Worm (Caenorhabditis elegans) whole organism, young adult: ENCODE results near the gene pgm-2.
A peak's percentile ranks its signal among the peaks of the same experiment; 100 is the strongest.

Source experiments
- B0035.1 ChIP-seq: sonication (generic microtip); optimal IDR thresholded peaks from 2 replicates; lab custom pipeline; 2016; ENCODE audit warnings: missing genetic modification characterization, mild to moderate bottlenecking, missing compliant biosample characterization, missing genotype, missing genetic modification reagents
- K12H6.12 ChIP-seq: fragments of 200-800 bp; sonication (Bioruptor generic); optimal IDR thresholded peaks from 2 replicates; lab custom pipeline; 2018; ENCODE audit warnings: mild to moderate bottlenecking, missing genetic modification characterization, missing compliant biosample characterization
- ZK185.1 ChIP-seq: sonication (generic microtip); optimal IDR thresholded peaks from 2 replicates; lab custom pipeline; 2016; ENCODE audit warnings: mild to moderate bottlenecking, missing genetic modification characterization, missing compliant biosample characterization; ENCODE audit not compliant: poor library complexity, severe bottlenecking
- attf-6 ChIP-seq: fragments of 200-800 bp; sonication (Bioruptor generic); IDR thresholded peaks from 2 replicates; pipeline ENCODE4 v1.3.6; 2022; ENCODE audit warnings: missing genetic modification reagents, missing genetic modification characterization, missing compliant biosample characterization
- bed-1 ChIP-seq: fragments of 200-800 bp; sonication (Bioruptor generic); IDR thresholded peaks from 2 replicates; pipeline ENCODE4 v1.3.6; 2022; ENCODE audit warnings: missing genetic modification reagents, missing genetic modification characterization, missing compliant biosample characterization
- bed-2 ChIP-seq: fragments of 200-800 bp; sonication (Bioruptor generic); IDR thresholded peaks from 2 replicates; pipeline ENCODE4 v1.3.6; 2022; ENCODE audit warnings: missing genetic modification reagents, missing genetic modification characterization, missing compliant biosample characterization
- ceh-27 ChIP-seq: fragments of 200-800 bp; sonication (Bioruptor generic); optimal IDR thresholded peaks from 2 replicates; lab custom pipeline; 2018; ENCODE audit warnings: mild to moderate bottlenecking, missing genetic modification characterization, moderate library complexity, missing compliant biosample characterization
- ceh-58 ChIP-seq: fragments of 200-800 bp; sonication (Bioruptor generic); IDR thresholded peaks from 2 replicates; pipeline ENCODE4 v1.3.6; 2022; ENCODE audit warnings: missing genetic modification characterization, missing compliant biosample characterization
- chd-7 ChIP-seq: sonication (generic microtip); optimal IDR thresholded peaks from 2 replicates; lab custom pipeline; 2016; ENCODE audit warnings: mild to moderate bottlenecking, missing genetic modification characterization, moderate library complexity, missing compliant biosample characterization
- dox-1 ChIP-seq: fragments of 200-800 bp; sonication (Bioruptor generic); IDR thresholded peaks from 2 replicates; pipeline ENCODE4 v1.3.6; 2022; ENCODE audit warnings: missing genetic modification reagents, missing genetic modification characterization, missing compliant biosample characterization
- dpff-1 ChIP-seq: sonication (generic microtip); optimal IDR thresholded peaks from 2 replicates; lab custom pipeline; 2017; ENCODE audit warnings: mild to moderate bottlenecking, missing genetic modification characterization, missing compliant biosample characterization
- egl-18 ChIP-seq: fragments of 200-800 bp; sonication (Bioruptor generic); IDR thresholded peaks from 2 replicates; pipeline ENCODE4 v1.3.6; 2022; ENCODE audit warnings: missing genetic modification reagents, missing genetic modification characterization, missing compliant biosample characterization
- egl-44 ChIP-seq: fragments of 200-800 bp; sonication (Bioruptor generic); IDR thresholded peaks from 2 replicates; pipeline ENCODE4 v1.3.6; 2022; ENCODE audit warnings: missing genetic modification reagents, missing genetic modification characterization, missing compliant biosample characterization
- hlh-12 ChIP-seq: sonication (generic microtip); optimal IDR thresholded peaks from 2 replicates; lab custom pipeline; 2016; ENCODE audit warnings: missing genetic modification characterization, missing compliant biosample characterization
- hmg-1.2 ChIP-seq: fragments of 200-800 bp; sonication (Bioruptor generic); IDR thresholded peaks from 2 replicates; pipeline ENCODE4 v1.3.6; 2022; ENCODE audit warnings: missing genetic modification reagents, missing genetic modification characterization, missing compliant biosample characterization
- hrde-1 ChIP-seq: sonication (generic microtip); optimal IDR thresholded peaks from 2 replicates; lab custom pipeline; 2016; ENCODE audit warnings: missing genetic modification characterization, mild to moderate bottlenecking, missing compliant biosample characterization, moderate library complexity, missing genotype, missing genetic modification reagents, borderline replicate concordance
- let-526 ChIP-seq: fragments of 200-800 bp; sonication (Bioruptor generic); IDR thresholded peaks from 2 replicates; pipeline ENCODE4 v1.3.6; 2022; ENCODE audit warnings: missing genetic modification reagents, missing genetic modification characterization, missing compliant biosample characterization
- lin-26 ChIP-seq: fragments of 200-800 bp; sonication (Bioruptor generic); IDR thresholded peaks from 2 replicates; pipeline ENCODE4 v1.3.6; 2022; ENCODE audit warnings: missing genetic modification reagents, missing genetic modification characterization, missing compliant biosample characterization
- lin-35 ChIP-seq, 3 experiments: fragments of 150-350 bp in 2 of 3; sonication (generic microtip) in 1 of 3; optimal IDR thresholded peaks; 2 replicates each; lab custom pipeline; 2014 to 2018; ENCODE audit warnings: missing biosample characterization in 3 of 3, missing genetic modification characterization in 3 of 3, missing genetic modification reagents in 3 of 3
- lin-40 ChIP-seq: sonication (generic microtip); optimal IDR thresholded peaks from 2 replicates; lab custom pipeline; 2016; ENCODE audit warnings: missing genetic modification characterization, mild to moderate bottlenecking, missing compliant biosample characterization, missing genotype, missing genetic modification reagents
- lin-54 ChIP-seq: fragments of 200-800 bp; sonication (Bioruptor generic); optimal IDR thresholded peaks from 2 replicates; lab custom pipeline; 2018; ENCODE audit warnings: mild to moderate bottlenecking, missing genetic modification characterization, missing compliant biosample characterization
- lsy-27 ChIP-seq: sonication (generic microtip); optimal IDR thresholded peaks from 2 replicates; lab custom pipeline; 2017; ENCODE audit warnings: missing genetic modification characterization, mild to moderate bottlenecking, missing compliant biosample characterization, antibody characterized with exemption, missing genotype, borderline replicate concordance; ENCODE audit not compliant: insufficient read depth
- madf-10 ChIP-seq: sonication (generic microtip); optimal IDR thresholded peaks from 2 replicates; lab custom pipeline; 2016; ENCODE audit warnings: mild to moderate bottlenecking, missing genetic modification characterization, missing compliant biosample characterization
- madf-3 ChIP-seq: fragments of 200-800 bp; sonication (Bioruptor generic); IDR thresholded peaks from 2 replicates; pipeline ENCODE4 v1.3.6; 2022; ENCODE audit warnings: missing genetic modification reagents, missing genetic modification characterization, missing compliant biosample characterization
- madf-6 ChIP-seq: fragments of 200-800 bp; sonication (Bioruptor generic); IDR thresholded peaks from 2 replicates; pipeline ENCODE4 v1.3.6; 2022; ENCODE audit warnings: missing genetic modification reagents, missing genetic modification characterization, missing compliant biosample characterization
- madf-8 ChIP-seq: fragments of 200-800 bp; sonication (Bioruptor generic); conservative IDR thresholded peaks from 2 replicates; pipeline ENCODE4 v1.3.6; 2022; ENCODE audit warnings: missing genetic modification reagents, missing genetic modification characterization, missing compliant biosample characterization
- mcd-1 ChIP-seq: fragments of 200-800 bp; sonication (Bioruptor generic); IDR thresholded peaks from 2 replicates; pipeline ENCODE4 v1.3.6; 2022; ENCODE audit warnings: missing genetic modification reagents, missing genetic modification characterization, missing compliant biosample characterization
- mxl-1 ChIP-seq: sonication (generic microtip); optimal IDR thresholded peaks from 2 replicates; lab custom pipeline; 2016; ENCODE audit warnings: missing genetic modification characterization, missing compliant biosample characterization
- nfya-1 ChIP-seq: sonication (generic microtip); optimal IDR thresholded peaks from 2 replicates; lab custom pipeline; 2017; ENCODE audit warnings: antibody characterized with exemption, missing compliant biosample characterization, missing genetic modification characterization, borderline replicate concordance; ENCODE audit not compliant: insufficient read depth
- nhr-179 ChIP-seq: sonication (generic microtip); optimal IDR thresholded peaks from 2 replicates; lab custom pipeline; 2016; ENCODE audit warnings: mild to moderate bottlenecking, missing genetic modification characterization, missing compliant biosample characterization
- nhr-80 ChIP-seq: sonication (generic microtip); optimal IDR thresholded peaks from 2 replicates; lab custom pipeline; 2016; ENCODE audit warnings: missing genetic modification characterization, missing compliant biosample characterization
- nhr-90 ChIP-seq: sonication (generic microtip); optimal IDR thresholded peaks from 2 replicates; lab custom pipeline; 2016; ENCODE audit warnings: missing genotype, mild to moderate bottlenecking, missing genetic modification characterization, missing compliant biosample characterization
- rpc-1 ChIP-seq, 2 experiments: fragments of 150-350 bp in 1 of 2; sonication (generic microtip) in 1 of 2; optimal IDR thresholded peaks; 2 replicates each; lab custom pipeline; 2014 to 2018; ENCODE audit warnings: missing biosample characterization in 1 of 2, missing genetic modification characterization in 1 of 2, missing genetic modification reagents in 1 of 2, missing genotype in 1 of 2
- snpc-4 ChIP-seq, 5 experiments: fragments of 150-350 bp in 1 of 5; sonication (generic microtip) in 4 of 5; optimal IDR thresholded peaks; 2 replicates each; lab custom pipeline; 2014 to 2018; ENCODE audit warnings: missing genetic modification characterization in 5 of 5, missing biosample characterization in 3 of 5, antibody characterized with exemption in 2 of 5, mild to moderate bottlenecking in 2 of 5, missing compliant biosample characterization in 2 of 5, missing genotype in 2 of 5, moderate library complexity in 2 of 5, missing genetic modification reagents in 1 of 5
- tbp1 ChIP-seq: fragments of 200-800 bp; sonication (Bioruptor generic); optimal IDR thresholded peaks from 2 replicates; lab custom pipeline; 2018; ENCODE audit warnings: mild to moderate bottlenecking, missing genetic modification characterization, missing compliant biosample characterization
- tlf-1 ChIP-seq: fragments of 200-800 bp; sonication (Bioruptor generic); optimal IDR thresholded peaks from 2 replicates; lab custom pipeline; 2018; ENCODE audit warnings: mild to moderate bottlenecking, missing genetic modification characterization, missing compliant biosample characterization
- xnd-1 ChIP-seq: sonication (generic microtip); optimal IDR thresholded peaks from 2 replicates; lab custom pipeline; 2016; ENCODE audit warnings: missing genotype, missing genetic modification reagents, missing genetic modification characterization, missing compliant biosample characterization
- zfh-2 ChIP-seq: fragments of 200-800 bp; sonication (Bioruptor generic); conservative IDR thresholded peaks from 2 replicates; pipeline ENCODE4 v1.3.6; 2022; ENCODE audit warnings: missing genetic modification reagents, missing genetic modification characterization, missing compliant biosample characterization
- ztf-3 ChIP-seq: fragments of 200-800 bp; sonication (Bioruptor generic); optimal IDR thresholded peaks from 2 replicates; lab custom pipeline; 2018; ENCODE audit warnings: mild to moderate bottlenecking, missing genetic modification characterization, missing compliant biosample characterization

pgm-2 gene

ce11 chrIII:13275784-13276183 is 23.4 kb upstream of the pgm-2 start (continued):
- TF ChIP-seq lin-35 (GFP tag; optimal IDR thresholded peaks at IDR 0.05; lab: Kevin White, UChicago) (peak in 1 of 3 experiments; percentile 58), ceh-58 (no peak), xnd-1 (tag; lab: Kevin White, UChicago) (no peak), nhr-179 (tag; lab: Kevin White, UChicago) (no peak), dox-1 (GFP tag; lab: Robert Waterston, UW) (peak; percentile 66), bed-1 (no peak), hlh-12 (tag; lab: Kevin White, UChicago) (no peak), egl-44 (GFP tag; lab: Robert Waterston, UW) (no peak), madf-10 (peak; percentile 8), let-526 (no peak), lin-40 (tag; lab: Kevin White, UChicago) (peak; percentile 62), dpff-1 (no peak), zfh-2 (peak; percentile 94), K12H6.12 (tag; lab: Kevin White, UChicago) (peak; percentile 68), nhr-90 (no peak), hmg-1.2 (GFP tag; lab: Robert Waterston, UW) (peak; percentile 67; the same call in 1 of the 2 replicates), nhr-80 (tag; lab: Kevin White, UChicago) (peak; percentile 37), ztf-3 (GFP tag; lab: Kevin White, UChicago) (no peak), tlf-1 (GFP tag; lab: Kevin White, UChicago) (no peak), ceh-27 (GFP tag; lab: Kevin White, UChicago) (peak; percentile 61), chd-7 (tag; lab: Kevin White, UChicago) (peak; percentile 2), B0035.1 (no peak), tbp1 (GFP tag; lab: Kevin White, UChicago) (peak; percentile 2), mxl-1 (no peak), lin-26 (GFP tag; lab: Robert Waterston, UW) (0 out of 2 replicates have a peak, but pooled peaks have one; percentile 29), lsy-27 (tag; lab: Kevin White, UChicago) (no peak), madf-3 (GFP tag; lab: Robert Waterston, UW) (no peak), ZK185.1 (tag; lab: Kevin White, UChicago) (no peak), egl-18 (GFP tag; lab: Robert Waterston, UW) (no peak), rpc-1 (optimal IDR thresholded peaks at IDR 0.05; lab: Kevin White, UChicago) (no peak), rpc-1 (tag; optimal IDR thresholded peaks at IDR 0.05; lab: Kevin White, UChicago) (no peak), madf-6 (GFP tag; lab: Robert Waterston, UW) (no peak)
- TF ChIP-seq, all 124 proteins: peak for 22

ce11 chrIII:13276958-13277357 is 22.2 kb upstream of the pgm-2 start, which contains the start of gene unc-64:
Gene unc-64, plus strand, starts transcription at chrIII:13277258.
- TF ChIP-seq madf-8 (GFP tag; lab: Robert Waterston, UW): no peak
- no peak for TF ChIP-seq attf-6 (GFP tag; lab: Robert Waterston, UW)
- no peak for TF ChIP-seq chd-7 (tag; lab: Kevin White, UChicago)
- TF ChIP-seq mcd-1 (GFP tag; lab: Robert Waterston, UW): no peak
- no peak for TF ChIP-seq bed-2 (GFP tag; lab: Robert Waterston, UW)
- no peak for TF ChIP-seq nfya-1 (tag; lab: Kevin White, UChicago)
- no peak for TF ChIP-seq hrde-1 (tag; lab: Kevin White, UChicago)
- no peak for TF ChIP-seq snpc-4 (GFP tag; optimal IDR thresholded peaks at IDR 0.05; lab: Kevin White, UChicago)
- no peak for TF ChIP-seq snpc-4 (tag; optimal IDR thresholded peaks at IDR 0.05; lab: Kevin White, UChicago)
- no peak for TF ChIP-seq lin-54
